Fruit fly (Drosophila melanogaster) whole organism, prepupa: Measurements from ENCODE around the gene CG10298.

ENCODE experiments used
- CG11762 ChIP-seq: fragments of 200-800 bp; sonication (Bioruptor generic); optimal IDR thresholded peaks from 3 replicates; lab custom pipeline; 2016; ENCODE audit warnings: missing biosample characterization, missing genetic modification characterization; ENCODE audit not compliant: insufficient read depth
- CG11902 ChIP-seq: fragments of 200-800 bp; sonication (Bioruptor generic); optimal IDR thresholded peaks from 3 replicates; lab custom pipeline; 2016; ENCODE audit warnings: missing biosample characterization, missing genetic modification characterization
- CG16779 ChIP-seq: fragments of 200-800 bp; sonication (Bioruptor generic); optimal IDR thresholded peaks from 3 replicates; lab custom pipeline; 2017; ENCODE audit warnings: missing biosample characterization, mild to moderate bottlenecking, missing genetic modification characterization
- CG6163 ChIP-seq: fragments of 200-800 bp; sonication (Bioruptor generic); IDR thresholded peaks from 3 replicates; pipeline ENCODE4 v1.3.6; 2022; ENCODE audit warnings: missing biosample characterization, missing genetic modification characterization
- Ets21C ChIP-seq: fragments of 200-800 bp; sonication (Bioruptor generic); optimal IDR thresholded peaks from 3 replicates; lab custom pipeline; 2016; ENCODE audit warnings: missing biosample characterization, missing genetic modification characterization
- Ets96B ChIP-seq: fragments of 200-800 bp; optimal IDR thresholded peaks from 2 replicates; lab custom pipeline; 2019; ENCODE audit warnings: missing biosample characterization, mild to moderate bottlenecking, missing genetic modification characterization, moderate library complexity
- Sox102F ChIP-seq: fragments of 200-800 bp; sonication (Bioruptor generic); optimal IDR thresholded peaks from 2 replicates; lab custom pipeline; 2016; ENCODE audit warnings: missing biosample characterization, mild to moderate bottlenecking, missing genetic modification characterization
- fkh ChIP-seq: fragments of 200-800 bp; sonication (Bioruptor generic); optimal IDR thresholded peaks from 3 replicates; lab custom pipeline; 2017; ENCODE audit warnings: missing biosample characterization, mild to moderate bottlenecking, missing genetic modification characterization, moderate library complexity
- salr ChIP-seq, 2 experiments: fragments of 200-800 bp; sonication (Bioruptor generic); optimal IDR thresholded peaks; 3 replicates each; lab custom pipeline; 2016 to 2018; ENCODE audit warnings: missing biosample characterization in 2 of 2, missing genetic modification characterization in 2 of 2, mild to moderate bottlenecking in 1 of 2
- spab ChIP-seq: fragments of 200-800 bp; sonication (Bioruptor generic); optimal IDR thresholded peaks from 2 replicates; lab custom pipeline; 2017; ENCODE audit warnings: missing biosample characterization, mild to moderate bottlenecking, missing genetic modification characterization, missing genetic modification reagents
- svp ChIP-seq: fragments of 200-800 bp; sonication (Bioruptor generic); peaks from one replicate; lab custom pipeline; 2016; ENCODE audit warnings: missing biosample characterization, missing genetic modification characterization

dm6 chr3R:6352893-6353623 is 10.3 kb downstream of the CG10298 start:
- no peak for TF ChIP-seq Ets21C (GFP tag; lab: Kevin White, UChicago)
- TF ChIP-seq fkh (GFP tag; lab: Kevin White, UChicago) = peak; percentile 69
- peak; percentile 39 for TF ChIP-seq Ets96B (tag; lab: Kevin White, UChicago)
- no peak for TF ChIP-seq CG11902 (GFP tag; lab: Kevin White, UChicago)
- TF ChIP-seq CG6163 (GFP tag; lab: Robert Waterston, UW) = no peak
- TF ChIP-seq CG11762 (GFP tag; lab: Kevin White, UChicago) = peak; percentile 20
- no peak for TF ChIP-seq CG16779 (tag; lab: Kevin White, UChicago)
- TF ChIP-seq salr (GFP tag; optimal IDR thresholded peaks at IDR 0.05; lab: Kevin White, UChicago) = peak in 1 of 2 experiments; percentile 49
- TF ChIP-seq spab = peak; percentile 37
- TF ChIP-seq Sox102F (GFP tag; lab: Kevin White, UChicago) = peak; percentile 7
- TF ChIP-seq svp (GFP tag; lab: Kevin White, UChicago) = no peak
